Fruit fly (Drosophila melanogaster) whole organism: ENCODE results near the gene Plc21C.

Source experiments
- CG8478 ChIP-seq: fragments of >200 bp; optimal IDR thresholded peaks from 2 replicates; lab custom pipeline; 2018; ENCODE audit warnings: inconsistent platforms
- EcR ChIP-seq, 2 experiments: fragments of >200 bp; optimal IDR thresholded peaks; 2 replicates each; lab custom pipeline; 2017; ENCODE audit warnings: missing biosample characterization in 2 of 2, missing genetic modification characterization in 2 of 2, missing genetic modification reagents in 2 of 2
- pan ChIP-seq: fragments of >200 bp; optimal IDR thresholded peaks from 2 replicates; lab custom pipeline; 2017
- psq ChIP-seq: fragments of >200 bp; optimal IDR thresholded peaks from 2 replicates; lab custom pipeline; 2017

DNA sequence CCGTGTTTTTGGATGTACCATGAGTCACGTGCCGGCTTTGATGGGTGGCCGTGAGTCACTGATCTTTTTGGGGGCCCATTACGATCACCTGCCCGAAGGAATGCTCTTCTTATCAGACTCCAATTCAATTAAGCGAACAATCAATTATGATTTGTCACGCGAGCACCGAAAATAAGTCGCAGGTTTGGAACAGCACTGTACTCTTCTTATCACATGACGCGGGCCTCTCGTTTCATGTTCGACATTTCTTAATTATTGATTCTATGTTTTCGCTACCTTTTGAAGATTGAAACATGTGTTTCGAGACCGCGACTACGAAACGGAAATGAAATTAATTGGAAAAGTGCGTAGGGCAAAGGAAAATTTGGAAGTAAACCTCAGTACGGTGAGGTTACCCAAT lies 64.1 kb downstream of the Plc21C start:
- TF ChIP-seq pan (lab: Kevin White, UChicago) (no peak), psq (lab: Kevin White, UChicago) (no peak), EcR (GFP tag; optimal IDR thresholded peaks at IDR 0.05; lab: Kevin White, UChicago) (no peak), CG8478 (lab: Kevin White, UChicago) (no peak)
